Fruit fly (Drosophila melanogaster): ENCODE results near the gene Rbbp5.

DNA sequence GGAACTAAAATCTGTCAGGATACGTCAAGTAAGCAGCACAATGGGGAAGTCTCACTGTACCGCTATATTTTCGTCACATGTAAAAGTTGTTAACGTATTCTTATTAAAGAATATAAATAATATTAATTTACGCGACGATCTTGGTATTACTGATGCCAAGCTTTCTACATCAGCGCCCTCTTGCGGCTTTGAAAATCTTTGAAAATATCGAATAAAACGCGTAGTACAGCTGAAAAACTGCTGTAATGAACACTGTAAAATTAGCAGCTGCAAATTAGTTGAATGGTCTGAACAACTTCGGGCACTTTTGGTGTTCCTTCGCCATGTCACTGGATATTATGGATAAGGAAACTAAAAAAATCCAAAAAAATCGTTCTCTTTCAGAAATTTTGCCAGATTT is 27.7 kb downstream of the Rbbp5 start:
- TF ChIP-seq Ets98B (GFP tag; IDR thresholded peaks at IDR 0.05) (no peak), D1 (tag; optimal IDR thresholded peaks at IDR 0.05) (no peak), CG8159 (tag; optimal IDR thresholded peaks at IDR 0.05) (no peak), gl (tag; optimal IDR thresholded peaks at IDR 0.05) (no peak), CG15710 (tag; optimal IDR thresholded peaks at IDR 0.05) (no peak), CG8301 (tag; optimal IDR thresholded peaks at IDR 0.05) (no peak), CG9948 (tag; optimal IDR thresholded peaks at IDR 0.05) (no peak), CG32121 (GFP tag; IDR thresholded peaks at IDR 0.05) (no peak)
